Fruit fly (Drosophila melanogaster) whole organism, embryonic: ENCODE results near the gene CG8034.

Source experiments
- ATbp ChIP-seq: fragments of 200-800 bp; sonication (Bioruptor generic); optimal IDR thresholded peaks from 2 replicates; lab custom pipeline; 2017; ENCODE audit warnings: missing biosample characterization, mild to moderate bottlenecking, missing genetic modification characterization, missing genetic modification reagents
- Aef1 ChIP-seq: fragments of 200-800 bp; sonication (Bioruptor generic); IDR thresholded peaks from 3 replicates; pipeline ENCODE4 v1.3.6; 2022; ENCODE audit warnings: missing biosample characterization, missing genetic modification characterization
- Bgb ChIP-seq: fragments of 200-800 bp; sonication (Bioruptor generic); IDR thresholded peaks from 2 replicates; pipeline ENCODE4 v1.3.6; 2022; ENCODE audit warnings: missing biosample characterization, missing genetic modification characterization; ENCODE audit not compliant: partially characterized antibody
- CG12155 ChIP-seq: fragments of 200-800 bp; sonication (Bioruptor generic); optimal IDR thresholded peaks from 3 replicates; lab custom pipeline; 2016; ENCODE audit warnings: missing biosample characterization, missing genetic modification characterization
- CG13287 ChIP-seq: fragments of 200-800 bp; sonication (Bioruptor generic); IDR thresholded peaks from 2 replicates; pipeline ENCODE4 v1.3.6; 2022; ENCODE audit warnings: missing biosample characterization, missing genetic modification characterization; ENCODE audit not compliant: partially characterized antibody
- CG14014 ChIP-seq: fragments of 200-800 bp; sonication (Bioruptor generic); IDR thresholded peaks from 2 replicates; pipeline ENCODE4 v1.3.6; 2022; ENCODE audit warnings: missing biosample characterization, missing genetic modification characterization
- CG14667 ChIP-seq: fragments of 200-800 bp; sonication (Bioruptor generic); IDR thresholded peaks from 2 replicates; pipeline ENCODE4 v1.3.6; 2022; ENCODE audit warnings: missing biosample characterization, missing genetic modification characterization
- CG14965 ChIP-seq: fragments of 200-800 bp; sonication (Bioruptor generic); optimal IDR thresholded peaks from 2 replicates; lab custom pipeline; 2016; ENCODE audit warnings: missing biosample characterization, missing genetic modification characterization, borderline replicate concordance
- CG15073 ChIP-seq: fragments of 200-800 bp; sonication (Bioruptor generic); optimal IDR thresholded peaks from 2 replicates; lab custom pipeline; 2016; ENCODE audit warnings: missing biosample characterization, missing genetic modification characterization
- CG15514 ChIP-seq: fragments of 200-800 bp; sonication (Bioruptor generic); optimal IDR thresholded peaks from 3 replicates; lab custom pipeline; 2017; ENCODE audit warnings: missing biosample characterization, missing genetic modification characterization, mild to moderate bottlenecking, moderate library complexity, missing genetic modification reagents
- CG17361 ChIP-seq: fragments of 200-800 bp; sonication (Bioruptor generic); IDR thresholded peaks from 3 replicates; pipeline ENCODE4 v1.3.6; 2022; ENCODE audit warnings: missing biosample characterization, missing genetic modification characterization
- CG18619 ChIP-seq: fragments of 200-800 bp; sonication (Bioruptor generic); optimal IDR thresholded peaks from 3 replicates; lab custom pipeline; 2017; ENCODE audit warnings: missing biosample characterization, mild to moderate bottlenecking, missing genetic modification characterization
- CG2199 ChIP-seq: fragments of 200-800 bp; sonication (Bioruptor generic); IDR thresholded peaks from 3 replicates; pipeline ENCODE4 v1.3.6; 2022; ENCODE audit warnings: missing biosample characterization, missing genetic modification characterization
- CG2712 ChIP-seq: fragments of 200-800 bp; optimal IDR thresholded peaks from 3 replicates; lab custom pipeline; 2019; ENCODE audit warnings: missing biosample characterization, mild to moderate bottlenecking, missing genetic modification characterization, moderate library complexity
- CG31224 ChIP-seq: fragments of 200-800 bp; sonication (Bioruptor generic); IDR thresholded peaks from 2 replicates; pipeline ENCODE4 v1.3.6; 2022; ENCODE audit warnings: missing biosample characterization, missing genetic modification characterization
- CG3838 ChIP-seq: fragments of 200-800 bp; sonication (Bioruptor generic); optimal IDR thresholded peaks from 3 replicates; lab custom pipeline; 2016; ENCODE audit warnings: missing biosample characterization, missing genetic modification characterization
- CG3995 ChIP-seq: fragments of 200-800 bp; sonication (Bioruptor generic); optimal IDR thresholded peaks from 3 replicates; lab custom pipeline; 2016; ENCODE audit warnings: missing biosample characterization, missing genetic modification characterization
- CG5953 ChIP-seq: fragments of 200-800 bp; sonication (Bioruptor generic); IDR thresholded peaks from 2 replicates; pipeline ENCODE4 v1.3.6; 2022; ENCODE audit warnings: missing biosample characterization, missing genetic modification characterization
- CG6175 ChIP-seq: fragments of 200-800 bp; sonication (Bioruptor generic); IDR thresholded peaks from 3 replicates; pipeline ENCODE4 v1.3.6; 2022; ENCODE audit warnings: missing biosample characterization, missing genetic modification characterization
- CG6689 ChIP-seq: fragments of 200-800 bp; sonication (Bioruptor generic); IDR thresholded peaks from 2 replicates; pipeline ENCODE4 v1.3.6; 2022; ENCODE audit warnings: missing biosample characterization, missing genetic modification characterization
- CG6813 ChIP-seq: fragments of 200-800 bp; sonication (Bioruptor generic); optimal IDR thresholded peaks from 2 replicates; lab custom pipeline; 2017; ENCODE audit warnings: missing biosample characterization, missing genetic modification characterization, mild to moderate bottlenecking, moderate library complexity, missing genetic modification reagents
- CG7745 ChIP-seq: fragments of 200-800 bp; sonication (Bioruptor generic); optimal IDR thresholded peaks from 2 replicates; lab custom pipeline; 2018; ENCODE audit warnings: missing biosample characterization, mild to moderate bottlenecking, missing genetic modification characterization, moderate library complexity
- CG9437 ChIP-seq: fragments of 200-800 bp; sonication (Bioruptor generic); optimal IDR thresholded peaks from 2 replicates; lab custom pipeline; 2018; ENCODE audit warnings: missing biosample characterization, mild to moderate bottlenecking, missing genetic modification characterization
- Drgx ChIP-seq: fragments of 200-800 bp; sonication (Bioruptor generic); IDR thresholded peaks from 2 replicates; pipeline ENCODE4 v1.3.6; 2022; ENCODE audit warnings: missing biosample characterization, missing genetic modification characterization
- Ets65A ChIP-seq: fragments of 200-800 bp; sonication (Bioruptor generic); peaks from one replicate; lab custom pipeline; 2016; ENCODE audit warnings: missing biosample characterization, missing genetic modification characterization
- Gug ChIP-seq: fragments of 200-800 bp; sonication (Bioruptor generic); IDR thresholded peaks from 4 replicates; pipeline ENCODE4 v1.3.6; 2022; ENCODE audit warnings: missing biosample characterization, missing genetic modification characterization
- Hand ChIP-seq: fragments of 200-800 bp; sonication (Bioruptor generic); optimal IDR thresholded peaks from 2 replicates; lab custom pipeline; 2017; ENCODE audit warnings: mild to moderate bottlenecking, missing biosample characterization, missing genetic modification reagents, missing genetic modification characterization
- Jarid2 ChIP-seq: fragments of 200-800 bp; sonication (Bioruptor generic); optimal IDR thresholded peaks from 3 replicates; lab custom pipeline; 2017; ENCODE audit warnings: mild to moderate bottlenecking, missing biosample characterization, missing genetic modification reagents, missing genetic modification characterization
- Nf-YA ChIP-seq: fragments of 200-800 bp; sonication (Bioruptor generic); IDR thresholded peaks from 2 replicates; pipeline ENCODE4 v1.3.6; 2022; ENCODE audit warnings: missing biosample characterization, missing genetic modification characterization
- Nf-YC ChIP-seq: fragments of 200-800 bp; optimal IDR thresholded peaks from 3 replicates; lab custom pipeline; 2019; ENCODE audit warnings: missing biosample characterization, mild to moderate bottlenecking, missing genetic modification characterization, moderate library complexity
- Vsx1 ChIP-seq: fragments of 200-800 bp; sonication (Bioruptor generic); optimal IDR thresholded peaks from 2 replicates; lab custom pipeline; 2017; ENCODE audit warnings: missing biosample characterization, mild to moderate bottlenecking, missing genetic modification characterization, missing genetic modification reagents
- ase ChIP-seq: fragments of 200-800 bp; sonication (Bioruptor generic); IDR thresholded peaks from 3 replicates; pipeline ENCODE4 v1.3.6; 2022; ENCODE audit warnings: missing biosample characterization, missing genetic modification characterization
- bab2 ChIP-seq: fragments of 200-800 bp; sonication (Bioruptor generic); optimal IDR thresholded peaks from 2 replicates; lab custom pipeline; 2016; ENCODE audit warnings: missing biosample characterization, missing genetic modification characterization
- cato ChIP-seq: fragments of 200-800 bp; sonication (Bioruptor generic); optimal IDR thresholded peaks from 2 replicates; lab custom pipeline; 2016; ENCODE audit warnings: missing biosample characterization, missing genetic modification characterization, borderline replicate concordance
- crp ChIP-seq, 2 experiments: fragments of 200-800 bp; sonication (Bioruptor generic); optimal IDR thresholded peaks; 2 replicates in 1 of 2; 3 replicates in 1 of 2; lab custom pipeline; 2017; ENCODE audit warnings: missing biosample characterization in 2 of 2, missing genetic modification characterization in 2 of 2, mild to moderate bottlenecking in 1 of 2, moderate library complexity in 1 of 2
- esg ChIP-seq: fragments of 200-800 bp; sonication (Bioruptor generic); conservative IDR thresholded peaks from 2 replicates; pipeline ENCODE4 v1.3.6; 2022; ENCODE audit warnings: missing biosample characterization, missing genetic modification characterization
- gt ChIP-seq: fragments of 200-800 bp; sonication (Bioruptor generic); IDR thresholded peaks from 2 replicates; pipeline ENCODE4 v1.3.6; 2022; ENCODE audit warnings: missing biosample characterization, missing genetic modification characterization
- jing ChIP-seq: fragments of 200-800 bp; sonication (Bioruptor generic); optimal IDR thresholded peaks from 2 replicates; lab custom pipeline; 2018; ENCODE audit warnings: missing biosample characterization, mild to moderate bottlenecking, missing genetic modification characterization
- ken ChIP-seq: fragments of 200-800 bp; sonication (Bioruptor generic); IDR thresholded peaks from 3 replicates; pipeline ENCODE4 v1.3.6; 2022; ENCODE audit warnings: missing biosample characterization, missing genetic modification characterization
- lmd ChIP-seq: fragments of 200-800 bp; sonication (Bioruptor generic); IDR thresholded peaks from 2 replicates; pipeline ENCODE4 v1.3.6; 2022; ENCODE audit warnings: missing biosample characterization, missing genetic modification characterization
- lola ChIP-seq, 3 experiments: fragments of >200 bp in 2 of 3; fragments of 200-800 bp in 1 of 3; sonication (Bioruptor generic) in 1 of 3; optimal IDR thresholded peaks; 2 replicates each; lab custom pipeline; 2017 to 2019; ENCODE audit warnings: missing biosample characterization in 3 of 3, missing genetic modification characterization in 3 of 3, mild to moderate bottlenecking in 1 of 3, moderate library complexity in 1 of 3
- otp ChIP-seq: fragments of 200-800 bp; sonication (Bioruptor generic); IDR thresholded peaks from 3 replicates; pipeline ENCODE4, ENCODE4 v1.3.6; 2022; ENCODE audit warnings: missing biosample characterization, missing genetic modification characterization
- pita ChIP-seq: fragments of 200-800 bp; sonication (Bioruptor generic); optimal IDR thresholded peaks from 2 replicates; lab custom pipeline; 2017; ENCODE audit warnings: missing biosample characterization, mild to moderate bottlenecking, missing genetic modification characterization
- schlank ChIP-seq: fragments of 200-800 bp; sonication (Bioruptor generic); optimal IDR thresholded peaks from 2 replicates; lab custom pipeline; 2018; ENCODE audit warnings: missing biosample characterization, mild to moderate bottlenecking, missing genetic modification characterization
- sd ChIP-seq: fragments of 200-800 bp; sonication (Bioruptor generic); optimal IDR thresholded peaks from 3 replicates; lab custom pipeline; 2018; ENCODE audit warnings: missing biosample characterization, mild to moderate bottlenecking, missing genetic modification characterization, moderate library complexity
- sima ChIP-seq: fragments of 200-800 bp; sonication (Bioruptor generic); optimal IDR thresholded peaks from 2 replicates; lab custom pipeline; 2016; ENCODE audit warnings: missing biosample characterization, missing genetic modification characterization
- slbo ChIP-seq: fragments of 200-800 bp; sonication (Bioruptor generic); IDR thresholded peaks from 2 replicates; pipeline ENCODE4 v1.3.6; 2022; ENCODE audit warnings: missing biosample characterization, missing genetic modification characterization
- sqz ChIP-seq: fragments of 200-800 bp; sonication (Bioruptor generic); optimal IDR thresholded peaks from 3 replicates; lab custom pipeline; 2018; ENCODE audit warnings: missing biosample characterization, mild to moderate bottlenecking, missing genetic modification characterization
- tap ChIP-seq: fragments of 200-800 bp; optimal IDR thresholded peaks from 3 replicates; lab custom pipeline; 2019; ENCODE audit warnings: missing biosample characterization, mild to moderate bottlenecking, missing genetic modification characterization, moderate library complexity
- tin ChIP-seq: fragments of 200-800 bp; sonication (Bioruptor generic); optimal IDR thresholded peaks from 3 replicates; lab custom pipeline; 2016; ENCODE audit warnings: missing biosample characterization, missing genetic modification characterization
- trh ChIP-seq: fragments of 200-800 bp; sonication (Bioruptor generic); optimal IDR thresholded peaks from 2 replicates; lab custom pipeline; 2016; ENCODE audit warnings: missing biosample characterization, missing genetic modification characterization
- unpg ChIP-seq: fragments of 200-800 bp; sonication (Bioruptor generic); optimal IDR thresholded peaks from 3 replicates; lab custom pipeline; 2018; ENCODE audit warnings: missing biosample characterization, mild to moderate bottlenecking, missing genetic modification characterization, moderate library complexity

Gene CG8034

dm6 chrX:19326730-19327129 is 28.8 kb upstream of the CG8034 start (continued):
- no peak for TF ChIP-seq esg
- no peak for TF ChIP-seq sima (GFP tag; lab: Kevin White, UChicago)
- TF ChIP-seq sd, result no peak
- TF ChIP-seq CG6175 (GFP tag; lab: Robert Waterston, UW), result no peak
- no peak for TF ChIP-seq otp
- TF ChIP-seq Vsx1 (GFP tag; lab: Kevin White, UChicago), result no peak
- no peak for TF ChIP-seq CG6689 (GFP tag; lab: Robert Waterston, UW)
- no peak for TF ChIP-seq cato
- TF ChIP-seq Bgb (GFP tag; lab: Robert Waterston, UW), result no peak
- no peak for TF ChIP-seq Nf-YC (tag; lab: Kevin White, UChicago)
- TF ChIP-seq CG12155 (GFP tag; lab: Kevin White, UChicago), result no peak
- 0 out of 3 replicates have a peak, but pooled peaks have one; percentile 29 for TF ChIP-seq CG17361 (GFP tag; lab: Robert Waterston, UW)
- no peak for TF ChIP-seq crp (GFP tag; optimal IDR thresholded peaks at IDR 0.05; lab: Kevin White, UChicago)
- TF ChIP-seq Gug (GFP tag; lab: Robert Waterston, UW), result no peak
- TF ChIP-seq CG14965 (GFP tag; lab: Kevin White, UChicago), result no peak
- TF ChIP-seq CG3838 (GFP tag; lab: Kevin White, UChicago), result no peak
- peak; percentile 3 for TF ChIP-seq CG15514 (GFP tag; lab: Kevin White, UChicago)
- TF ChIP-seq Drgx, result no peak
- no peak for TF ChIP-seq Hand (GFP tag; lab: Kevin White, UChicago)
- TF ChIP-seq ase (GFP tag; lab: Robert Waterston, UW), result no peak
- no peak for TF ChIP-seq ATbp (GFP tag; lab: Kevin White, UChicago)
- no peak for TF ChIP-seq slbo (GFP tag; lab: Robert Waterston, UW)
- TF ChIP-seq lola (GFP tag; optimal IDR thresholded peaks at IDR 0.05; lab: Kevin White, UChicago), result no peak
- no peak for TF ChIP-seq schlank (tag; lab: Kevin White, UChicago)
- no peak for TF ChIP-seq jing
- no peak for TF ChIP-seq unpg (GFP tag; lab: Kevin White, UChicago)
- TF ChIP-seq Jarid2 (GFP tag; lab: Kevin White, UChicago), result no peak
- no peak for TF ChIP-seq CG9437 (GFP tag; lab: Kevin White, UChicago)
- TF ChIP-seq CG2199 (GFP tag; lab: Robert Waterston, UW), result peak; percentile 68; the same call in 2 of the 3 replicates
- no peak for TF ChIP-seq CG7745 (tag; lab: Kevin White, UChicago)
- no peak for TF ChIP-seq lmd (GFP tag; lab: Robert Waterston, UW)
- TF ChIP-seq CG15073, result no peak
- TF ChIP-seq CG18619 (GFP tag; lab: Kevin White, UChicago), result no peak
- TF ChIP-seq ken (GFP tag; lab: Robert Waterston, UW), result no peak
- TF ChIP-seq trh (GFP tag; lab: Kevin White, UChicago), result no peak
- TF ChIP-seq pita, result peak; percentile 79
- no peak for TF ChIP-seq sqz (GFP tag; lab: Kevin White, UChicago)
- no peak for TF ChIP-seq Nf-YA (GFP tag; lab: Robert Waterston, UW)
- TF ChIP-seq gt (GFP tag; lab: Robert Waterston, UW), result no peak
- TF ChIP-seq CG31224 (GFP tag; lab: Robert Waterston, UW), result no peak
- no peak for TF ChIP-seq CG14667 (GFP tag; lab: Robert Waterston, UW)
- no peak for TF ChIP-seq CG14014 (GFP tag; lab: Robert Waterston, UW)
- peak; percentile 23 for TF ChIP-seq Ets65A (GFP tag; lab: Kevin White, UChicago)
- no peak for TF ChIP-seq CG5953 (GFP tag; lab: Robert Waterston, UW)
- TF ChIP-seq bab2, result no peak
- no peak for TF ChIP-seq tin
- peak; percentile 2 for TF ChIP-seq CG2712 (tag; lab: Kevin White, UChicago)
- TF ChIP-seq CG13287, result no peak
- TF ChIP-seq CG3995 (GFP tag; lab: Kevin White, UChicago), result no peak
- no peak for TF ChIP-seq CG6813 (GFP tag; lab: Kevin White, UChicago)
- no peak for TF ChIP-seq Aef1 (GFP tag; lab: Robert Waterston, UW)
- TF ChIP-seq tap (tag; lab: Kevin White, UChicago), result no peak
